Worm (Caenorhabditis elegans) whole organism, midembryonic: ENCODE data around the gene W09G12.7.
A peak's percentile ranks its signal among the peaks of the same experiment; 100 is the strongest.

Experiments used
- T22C8.4 ChIP-seq: fragments of 200-800 bp; sonication (Bioruptor generic); IDR thresholded peaks from 2 replicates; pipeline ENCODE4 v1.3.6; 2022; ENCODE audit warnings: missing genetic modification characterization, missing compliant biosample characterization
- cog-1 ChIP-seq: sonication (generic microtip); optimal IDR thresholded peaks from 2 replicates; lab custom pipeline; 2016; ENCODE audit warnings: missing genetic modification characterization, missing compliant biosample characterization
- flt-1 ChIP-seq: fragments of 200-800 bp; sonication (Bioruptor generic); IDR thresholded peaks from 2 replicates; pipeline ENCODE4 v1.3.6; 2022; ENCODE audit warnings: missing genetic modification characterization, missing compliant biosample characterization
- klf-2 ChIP-seq: fragments of 200-800 bp; sonication (Bioruptor generic); conservative IDR thresholded peaks from 2 replicates; pipeline ENCODE4 v1.3.6; 2022; ENCODE audit warnings: missing genetic modification reagents, missing genetic modification characterization, missing compliant biosample characterization
- med-1 ChIP-seq: sonication (generic microtip); optimal IDR thresholded peaks from 2 replicates; lab custom pipeline; 2017; ENCODE audit warnings: missing genetic modification characterization, mild to moderate bottlenecking, missing compliant biosample characterization, antibody characterized with exemption, missing genetic modification reagents; ENCODE audit not compliant: insufficient read depth
- ref-1 ChIP-seq: fragments of 200-800 bp; sonication (Bioruptor generic); conservative IDR thresholded peaks from 2 replicates; pipeline ENCODE4 v1.3.6; 2022; ENCODE audit warnings: missing genetic modification reagents, missing genetic modification characterization, missing compliant biosample characterization
- tab-1 ChIP-seq: fragments of 200-800 bp; sonication (Bioruptor generic); IDR thresholded peaks from 2 replicates; pipeline ENCODE4 v1.3.6; 2022; ENCODE audit warnings: missing genetic modification characterization, missing compliant biosample characterization
- ztf-23 ChIP-seq: fragments of 200-800 bp; sonication (Bioruptor generic); IDR thresholded peaks from 2 replicates; pipeline ENCODE4 v1.3.6; 2022; ENCODE audit warnings: missing genetic modification reagents, missing genetic modification characterization, missing compliant biosample characterization
- ztf-29 ChIP-seq: fragments of 200-800 bp; sonication (Bioruptor generic); IDR thresholded peaks from 2 replicates; pipeline ENCODE4 v1.3.6; 2022; ENCODE audit warnings: missing genetic modification reagents, missing genetic modification characterization, missing compliant biosample characterization

Gene W09G12.7

DNA sequence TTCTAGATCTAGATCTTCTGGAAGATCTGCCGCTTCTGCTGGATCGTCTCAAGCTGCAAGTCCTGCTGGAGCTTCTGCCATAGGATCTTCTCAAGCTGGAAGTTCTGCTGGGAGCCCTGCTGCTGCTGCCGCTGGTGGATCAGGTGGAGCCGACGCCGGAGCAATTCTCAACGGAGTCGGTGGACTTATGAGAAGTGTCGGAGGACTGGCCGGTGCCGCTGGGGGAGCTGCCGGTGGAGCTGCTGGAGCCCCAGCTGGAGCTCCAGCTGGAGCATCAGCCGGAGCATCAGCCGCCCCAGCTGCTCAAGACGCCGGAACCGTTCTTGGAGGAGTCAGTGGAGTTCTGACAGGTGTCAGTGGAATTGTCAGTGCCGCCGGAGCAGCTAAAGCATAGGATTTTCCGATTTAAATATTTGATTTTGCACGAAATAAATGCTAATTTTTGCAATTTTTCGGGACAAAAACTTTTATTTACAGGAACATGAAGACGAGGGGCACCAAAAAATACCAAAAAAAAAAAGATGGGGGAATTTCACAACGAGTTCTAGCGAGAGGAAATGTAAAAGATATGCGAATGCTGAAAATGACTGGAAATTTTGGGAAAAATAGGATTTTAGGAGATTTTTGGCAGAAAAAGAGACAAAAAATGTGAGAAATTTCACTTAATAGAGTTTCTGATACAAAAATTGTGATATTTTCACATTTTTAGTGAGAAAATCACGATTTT, 3.7 kb downstream of the W09G12.7 start:
- TF ChIP-seq T22C8.4 (no peak), med-1 (GFP tag; lab: Kevin White, UChicago) (no peak)

- peak; percentile 56 for TF ChIP-seq T22C8.4
- TF ChIP-seq ztf-23 (GFP tag; lab: Robert Waterston, UW): no peak
- TF ChIP-seq tab-1 (GFP tag; lab: Robert Waterston, UW): no peak
- no peak for TF ChIP-seq cog-1 (tag; lab: Kevin White, UChicago)
Measured at ce11 chrIV:1234780-1235179, 5.9 kb downstream of the W09G12.7 start.

- no peak for TF ChIP-seq cog-1 (tag; lab: Kevin White, UChicago)
- TF ChIP-seq ztf-29 (GFP tag; lab: Robert Waterston, UW): no peak
- TF ChIP-seq T22C8.4: peak; percentile 67
Measured at ce11 chrIV:1235785-1236184, 6.9 kb downstream of the W09G12.7 start.

- TF ChIP-seq T22C8.4 (no peak), ztf-29 (GFP tag; lab: Robert Waterston, UW) (no peak), med-1 (GFP tag; lab: Kevin White, UChicago) (no peak), klf-2 (no peak), ref-1 (no peak), cog-1 (tag; lab: Kevin White, UChicago) (no peak), flt-1 (GFP tag; lab: Robert Waterston, UW) (no peak), tab-1 (GFP tag; lab: Robert Waterston, UW) (no peak), ztf-23 (GFP tag; lab: Robert Waterston, UW) (no peak)
Measured at ce11 chrIV:1238147-1238546, 9.3 kb downstream of the W09G12.7 start.

- TF ChIP-seq tab-1 (GFP tag; lab: Robert Waterston, UW): no peak
- TF ChIP-seq med-1 (GFP tag; lab: Kevin White, UChicago): no peak
- TF ChIP-seq ztf-23 (GFP tag; lab: Robert Waterston, UW): 0 out of 2 replicates have a peak, but pooled peaks have one; percentile 41
Measured at ce11 chrIV:1239686-1240085, 10.8 kb downstream of the W09G12.7 start, which contains the start of gene F38A1.8. F38A1.8 (minus strand) TSS chrIV:1239852.

- no peak for TF ChIP-seq tab-1 (GFP tag; lab: Robert Waterston, UW)
- TF ChIP-seq ztf-23 (GFP tag; lab: Robert Waterston, UW): no peak
- no peak for TF ChIP-seq ztf-29 (GFP tag; lab: Robert Waterston, UW)
- TF ChIP-seq med-1 (GFP tag; lab: Kevin White, UChicago): no peak
- TF ChIP-seq T22C8.4: no peak
- TF ChIP-seq flt-1 (GFP tag; lab: Robert Waterston, UW): no peak
- no peak for TF ChIP-seq ref-1
- no peak for TF ChIP-seq klf-2
Measured at ce11 chrIV:1243295-1243694, 14.4 kb downstream of the W09G12.7 start, which contains the start of gene F38A1.15. F38A1.15 (minus strand) TSS chrIV:1243395.

DNA sequence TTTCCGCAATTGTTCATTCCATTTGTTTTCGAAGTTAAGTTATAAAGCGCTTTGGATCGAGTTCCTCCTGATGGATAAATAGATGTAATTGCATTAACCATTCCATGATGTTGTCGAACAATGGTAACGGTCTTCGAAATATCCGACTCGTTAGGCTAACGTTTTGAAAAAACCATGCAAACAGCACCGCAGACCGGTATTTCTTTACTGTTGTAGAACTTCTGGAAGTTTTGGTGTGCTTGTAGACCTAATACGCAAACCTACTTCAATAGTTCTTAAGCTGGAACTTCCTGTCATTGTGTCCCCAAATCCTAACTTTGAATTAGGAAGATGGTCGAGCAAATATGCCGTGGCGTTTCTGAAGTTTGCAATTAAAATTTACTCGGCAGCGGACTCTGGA, 16.4 kb downstream of the W09G12.7 start, which contains the start of gene F38A1.9:
Gene F38A1.9, minus strand, starts transcription at position 101 of the 400 bp plus-strand sequence.
- TF ChIP-seq ref-1 (no peak), med-1 (GFP tag; lab: Kevin White, UChicago) (no peak), tab-1 (GFP tag; lab: Robert Waterston, UW) (no peak), klf-2 (no peak), flt-1 (GFP tag; lab: Robert Waterston, UW) (no peak), cog-1 (tag; lab: Kevin White, UChicago) (no peak), ztf-29 (GFP tag; lab: Robert Waterston, UW) (no peak), ztf-23 (GFP tag; lab: Robert Waterston, UW) (no peak), T22C8.4 (no peak)

DNA sequence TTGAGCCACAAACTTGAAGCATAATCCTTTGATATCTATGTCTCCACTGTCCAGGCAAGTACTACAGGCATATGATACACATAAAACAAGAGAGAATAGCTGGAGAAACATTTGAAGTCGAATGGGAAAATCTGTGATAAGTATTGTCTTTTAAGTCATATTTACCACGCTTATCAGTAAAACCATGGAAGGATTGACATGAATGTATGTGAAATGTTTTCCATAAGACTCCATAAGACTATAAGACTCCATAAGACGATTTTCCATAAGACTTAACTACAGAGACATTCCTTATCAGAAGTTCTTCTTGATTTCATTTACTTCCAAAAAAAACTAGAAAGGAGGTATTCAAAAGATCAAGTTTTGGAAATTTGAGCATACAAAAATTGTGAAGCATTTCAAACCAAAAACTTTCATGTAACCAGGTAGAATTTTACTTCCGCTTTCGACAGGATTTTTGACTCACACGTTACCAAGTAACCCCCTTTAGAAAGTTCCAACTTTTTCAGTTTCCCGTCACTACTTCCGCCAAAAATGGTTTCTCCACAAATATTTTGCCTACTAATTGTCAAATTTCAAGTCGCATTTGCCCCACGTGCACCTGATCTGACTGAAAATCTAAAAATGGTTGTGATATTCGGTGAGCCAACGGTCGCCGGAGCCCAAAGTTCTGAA, 18.0 kb downstream of the W09G12.7 start, which contains the start of the genes clec-165 and F38A1.11:
Gene clec-165, minus strand, starts transcription at position 125 of the 675 bp plus-strand sequence.
Gene F38A1.11, plus strand, starts transcription at position 625 of the 675 bp plus-strand sequence.
- TF ChIP-seq ztf-23 (GFP tag; lab: Robert Waterston, UW) (no peak), flt-1 (GFP tag; lab: Robert Waterston, UW) (no peak), klf-2 (no peak), T22C8.4 (no peak), cog-1 (tag; lab: Kevin White, UChicago) (no peak), ref-1 (no peak), tab-1 (GFP tag; lab: Robert Waterston, UW) (no peak), ztf-29 (GFP tag; lab: Robert Waterston, UW) (no peak), med-1 (GFP tag; lab: Kevin White, UChicago) (no peak)

DNA sequence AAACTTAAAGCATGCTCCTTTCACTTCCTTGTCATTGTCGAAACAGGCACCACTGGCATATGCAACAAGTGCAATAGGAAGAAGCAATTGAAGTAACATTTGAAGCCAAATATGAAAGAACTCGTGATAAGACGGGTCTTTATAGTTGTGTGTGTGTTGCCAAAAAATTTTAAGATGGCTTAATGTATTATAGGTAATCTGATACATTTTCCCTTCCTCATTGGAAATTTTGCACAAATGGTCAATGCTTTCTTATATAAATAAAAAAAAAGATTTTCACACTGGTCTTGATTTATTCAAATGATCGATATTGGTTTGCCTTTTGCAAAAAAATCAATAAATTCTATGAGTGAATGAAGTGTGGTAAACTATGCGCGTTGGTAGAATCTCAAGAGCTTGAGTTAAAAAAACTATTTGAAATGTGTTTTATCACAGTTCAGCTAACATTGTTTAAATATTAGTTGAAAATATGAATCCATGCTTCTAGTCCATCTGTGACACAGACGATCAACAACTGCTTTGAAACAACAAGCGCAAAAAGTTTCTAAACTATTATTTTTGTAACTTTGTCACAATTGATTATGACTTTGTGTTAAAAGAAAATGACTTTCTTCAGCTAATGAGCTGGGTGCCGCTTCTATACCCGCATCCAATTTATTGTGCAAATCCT, 22.5 kb downstream of the W09G12.7 start, which contains the start of the genes clec-166 and F38A1.6:
Gene clec-166, minus strand, starts transcription at position 101 of the 670 bp plus-strand sequence.
Gene F38A1.6, plus strand, starts transcription at position 620 of the 670 bp plus-strand sequence.
- no peak for TF ChIP-seq T22C8.4
- TF ChIP-seq ztf-23 (GFP tag; lab: Robert Waterston, UW): no peak
- no peak for TF ChIP-seq klf-2
- TF ChIP-seq med-1 (GFP tag; lab: Kevin White, UChicago): no peak
- no peak for TF ChIP-seq flt-1 (GFP tag; lab: Robert Waterston, UW)
- TF ChIP-seq ztf-29 (GFP tag; lab: Robert Waterston, UW): no peak
